Fruit fly (Drosophila melanogaster): ENCODE data around the gene CG43391.

DNA sequence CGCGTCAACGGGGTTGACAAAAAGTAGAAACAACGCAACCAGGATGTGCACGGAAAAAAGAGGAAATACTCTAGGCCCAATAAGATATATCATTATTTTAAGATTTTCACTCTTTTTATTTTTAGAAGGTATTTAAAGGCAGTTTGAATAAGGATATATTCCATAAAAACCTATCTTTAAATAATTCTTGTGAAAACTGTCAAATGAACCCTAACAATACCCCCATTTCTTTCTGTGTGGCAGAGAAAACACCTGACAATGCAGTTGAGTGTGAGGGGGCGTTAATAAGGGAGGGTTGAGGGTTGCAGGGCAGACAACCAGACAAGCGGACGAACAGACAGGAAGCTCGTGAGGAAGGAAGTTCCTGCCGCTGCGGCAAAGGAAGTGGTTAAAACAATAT, 28.9 kb downstream of the CG43391 start:
- peak; percentile 29 for TF ChIP-seq Pif1B (GFP tag; optimal IDR thresholded peaks at IDR 0.05)
- peak; percentile 55 for TF ChIP-seq CG17806 (tag; optimal IDR thresholded peaks at IDR 0.05)
- TF ChIP-seq CG12605 (GFP tag; IDR thresholded peaks at IDR 0.05) = no peak; the same call in 1 of the 2 replicates
- TF ChIP-seq Pif1A (GFP tag; optimal IDR thresholded peaks at IDR 0.05) = peak; percentile 55
- TF ChIP-seq fd96Ca (GFP tag; IDR thresholded peaks at IDR 0.05) = peak; percentile 11; the same call in 1 of the 3 replicates
- peak; percentile 58 for TF ChIP-seq CG8301 (tag; optimal IDR thresholded peaks at IDR 0.05)
- no peak for TF ChIP-seq EcR (GFP tag; optimal IDR thresholded peaks at IDR 0.05)
- TF ChIP-seq Ets98B (GFP tag; IDR thresholded peaks at IDR 0.05) = peak; percentile 52
- TF ChIP-seq CG8159 (tag; optimal IDR thresholded peaks at IDR 0.05) = peak; percentile 75
- peak; percentile 52; the same call in 1 of the 2 replicates for TF ChIP-seq rn (GFP tag; IDR thresholded peaks at IDR 0.05)
- TF ChIP-seq CG13204 (GFP tag; optimal IDR thresholded peaks at IDR 0.05) = no peak
- TF ChIP-seq CG4496 (GFP tag; IDR thresholded peaks at IDR 0.05) = peak; percentile 65; the same call in 1 of the 3 replicates

Data from whole organism, pupa.